Worm (Caenorhabditis elegans) whole organism, midembryonic: ENCODE results near the gene F23F1.4.

Experiments
- T22C8.4 ChIP-seq: fragments of 200-800 bp; sonication (Bioruptor generic); IDR thresholded peaks from 2 replicates; pipeline ENCODE4 v1.3.6; 2022; ENCODE audit warnings: missing genetic modification characterization, missing compliant biosample characterization
- cog-1 ChIP-seq: sonication (generic microtip); optimal IDR thresholded peaks from 2 replicates; lab custom pipeline; 2016; ENCODE audit warnings: missing genetic modification characterization, missing compliant biosample characterization
- flt-1 ChIP-seq: fragments of 200-800 bp; sonication (Bioruptor generic); IDR thresholded peaks from 2 replicates; pipeline ENCODE4 v1.3.6; 2022; ENCODE audit warnings: missing genetic modification characterization, missing compliant biosample characterization
- klf-2 ChIP-seq: fragments of 200-800 bp; sonication (Bioruptor generic); conservative IDR thresholded peaks from 2 replicates; pipeline ENCODE4 v1.3.6; 2022; ENCODE audit warnings: missing genetic modification reagents, missing genetic modification characterization, missing compliant biosample characterization
- med-1 ChIP-seq: sonication (generic microtip); optimal IDR thresholded peaks from 2 replicates; lab custom pipeline; 2017; ENCODE audit warnings: missing genetic modification characterization, mild to moderate bottlenecking, missing compliant biosample characterization, antibody characterized with exemption, missing genetic modification reagents; ENCODE audit not compliant: insufficient read depth
- ref-1 ChIP-seq: fragments of 200-800 bp; sonication (Bioruptor generic); conservative IDR thresholded peaks from 2 replicates; pipeline ENCODE4 v1.3.6; 2022; ENCODE audit warnings: missing genetic modification reagents, missing genetic modification characterization, missing compliant biosample characterization
- tab-1 ChIP-seq: fragments of 200-800 bp; sonication (Bioruptor generic); IDR thresholded peaks from 2 replicates; pipeline ENCODE4 v1.3.6; 2022; ENCODE audit warnings: missing genetic modification characterization, missing compliant biosample characterization
- ztf-23 ChIP-seq: fragments of 200-800 bp; sonication (Bioruptor generic); IDR thresholded peaks from 2 replicates; pipeline ENCODE4 v1.3.6; 2022; ENCODE audit warnings: missing genetic modification reagents, missing genetic modification characterization, missing compliant biosample characterization
- ztf-29 ChIP-seq: fragments of 200-800 bp; sonication (Bioruptor generic); IDR thresholded peaks from 2 replicates; pipeline ENCODE4 v1.3.6; 2022; ENCODE audit warnings: missing genetic modification reagents, missing genetic modification characterization, missing compliant biosample characterization

Gene F23F1.4

ce11 chrII:43640-44039, 15.4 kb upstream of the F23F1.4 start, which contains the start of gene nfyc-1:
nfyc-1 (plus strand) TSS chrII:43907.
- no peak for TF ChIP-seq tab-1 (GFP tag; lab: Robert Waterston, UW)
- TF ChIP-seq ref-1, result no peak
- TF ChIP-seq klf-2 (GFP tag; lab: Robert Waterston, UW), result no peak
- TF ChIP-seq flt-1 (GFP tag; lab: Robert Waterston, UW), result no peak
- no peak for TF ChIP-seq ztf-23 (GFP tag; lab: Robert Waterston, UW)
- TF ChIP-seq med-1 (GFP tag; lab: Kevin White, UChicago), result no peak
- no peak for TF ChIP-seq cog-1 (tag; lab: Kevin White, UChicago)
- no peak for TF ChIP-seq T22C8.4 (GFP tag; lab: Robert Waterston, UW)
- TF ChIP-seq ztf-29, result no peak

- TF ChIP-seq T22C8.4 (GFP tag; lab: Robert Waterston, UW), result no peak
Observed at ce11 chrII:41914-42313, 13.7 kb upstream of the F23F1.4 start, which contains the start of gene F23F1.10. F23F1.10 (minus strand) TSS chrII:41982.

DNA sequence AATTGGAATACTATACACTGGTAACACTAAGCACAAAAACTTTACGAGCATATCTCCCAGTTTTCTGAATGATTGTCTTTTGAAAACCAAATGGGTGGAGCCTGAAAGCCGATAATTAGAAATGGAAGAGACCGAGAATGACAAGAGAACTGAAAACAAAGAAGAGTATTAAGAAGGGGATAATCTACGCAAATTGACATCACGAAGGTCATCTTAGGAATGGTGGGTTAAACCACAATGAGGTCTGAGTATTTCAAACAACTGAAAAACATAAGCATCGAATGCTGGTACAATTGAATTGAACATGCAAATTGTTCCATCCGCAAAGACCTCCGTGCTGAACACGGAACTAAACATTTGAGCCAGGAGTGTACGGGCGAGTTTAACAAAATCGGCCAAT, 11.2 kb upstream of the F23F1.4 start, which contains the start of gene spp-24:
Gene spp-24, minus strand, starts transcription at position 101 of the 400 bp plus-strand sequence.
- TF ChIP-seq T22C8.4 (GFP tag; lab: Robert Waterston, UW) (no peak), ref-1 (no peak), klf-2 (GFP tag; lab: Robert Waterston, UW) (no peak), tab-1 (GFP tag; lab: Robert Waterston, UW) (no peak), ztf-23 (GFP tag; lab: Robert Waterston, UW) (no peak), cog-1 (tag; lab: Kevin White, UChicago) (no peak), med-1 (GFP tag; lab: Kevin White, UChicago) (no peak)

ce11 chrII:37213-37612, 9.0 kb upstream of the F23F1.4 start, which contains the start of gene F23F1.6:
F23F1.6 (minus strand) TSS chrII:37313.
- TF ChIP-seq ztf-29, result no peak
- TF ChIP-seq ztf-23 (GFP tag; lab: Robert Waterston, UW), result no peak

DNA sequence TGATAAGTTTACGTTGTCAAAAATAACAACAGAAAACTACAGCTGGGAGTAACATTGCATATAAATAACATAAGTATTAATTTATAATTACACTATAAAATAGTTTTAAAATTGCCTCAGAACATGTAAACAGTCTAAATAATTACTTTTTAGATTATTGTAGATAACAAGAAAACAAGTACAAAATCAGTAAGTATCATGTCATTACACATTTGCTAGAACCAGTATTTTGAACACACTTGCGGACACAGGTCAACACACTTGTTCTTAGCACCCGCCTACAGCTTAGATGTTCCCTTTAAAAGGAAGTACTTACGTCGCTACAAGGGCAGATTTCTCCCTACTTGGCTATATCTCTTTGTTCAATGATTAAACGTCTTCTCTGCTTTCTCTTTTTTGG, 5.7 kb upstream of the F23F1.4 start, which contains the start of gene F23F1.2:
Gene F23F1.2, plus strand, starts transcription at position 301 of the 400 bp plus-strand sequence.
- TF ChIP-seq flt-1 (GFP tag; lab: Robert Waterston, UW) (no peak), med-1 (GFP tag; lab: Kevin White, UChicago) (no peak), cog-1 (tag; lab: Kevin White, UChicago) (no peak)

- TF ChIP-seq med-1 (GFP tag; lab: Kevin White, UChicago) (no peak), ref-1 (no peak), ztf-29 (no peak)
Observed at ce11 chrII:31521-31920, 3.3 kb upstream of the F23F1.4 start, which contains the start of the genes F23F1.5 and fbxc-54. F23F1.5 (minus strand) TSS chrII:31584. fbxc-54 (plus strand) TSS chrII:31719.

- TF ChIP-seq klf-2 (GFP tag; lab: Robert Waterston, UW) (no peak), ztf-29 (no peak), ref-1 (no peak), cog-1 (tag; lab: Kevin White, UChicago) (no peak), T22C8.4 (GFP tag; lab: Robert Waterston, UW) (no peak), flt-1 (GFP tag; lab: Robert Waterston, UW) (no peak)
Observed at ce11 chrII:29578-29977, 1.4 kb upstream of the F23F1.4 start.

ce11 chrII:24559-24998, 3.6 kb downstream of the F23F1.4 start, which contains the start of gene enee-1:
enee-1 (plus strand) TSS chrII:24666.
- no peak for TF ChIP-seq klf-2 (GFP tag; lab: Robert Waterston, UW)
- peak; percentile 26 for TF ChIP-seq cog-1 (tag; lab: Kevin White, UChicago)
- no peak for TF ChIP-seq T22C8.4 (GFP tag; lab: Robert Waterston, UW)
- no peak for TF ChIP-seq flt-1 (GFP tag; lab: Robert Waterston, UW)
- no peak for TF ChIP-seq tab-1 (GFP tag; lab: Robert Waterston, UW)
- no peak for TF ChIP-seq ref-1
- TF ChIP-seq med-1 (GFP tag; lab: Kevin White, UChicago), result no peak
- TF ChIP-seq ztf-29, result no peak
- TF ChIP-seq ztf-23 (GFP tag; lab: Robert Waterston, UW), result 0 out of 2 replicates have a peak, but pooled peaks have one; percentile 56

DNA sequence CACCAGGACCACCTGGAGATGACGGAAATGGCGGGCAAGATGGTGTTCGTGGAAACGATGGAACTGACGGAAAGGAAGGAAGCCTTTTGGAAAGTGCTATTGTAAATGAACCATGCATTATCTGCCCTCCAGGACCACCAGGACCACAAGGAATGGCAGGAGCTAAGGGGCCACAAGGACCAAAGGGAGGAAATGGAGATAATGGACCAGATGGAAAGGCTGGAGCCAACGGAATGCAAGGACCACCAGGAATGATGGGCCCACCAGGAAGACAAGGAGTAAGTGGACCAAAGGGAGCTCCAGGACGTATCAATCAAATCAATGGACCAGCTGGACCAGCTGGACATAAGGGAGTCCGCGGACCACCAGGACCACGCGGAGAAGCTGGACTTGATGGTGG, 4.5 kb downstream of the F23F1.4 start:
- TF ChIP-seq cog-1 (tag; lab: Kevin White, UChicago) (no peak), ztf-29 (no peak), tab-1 (GFP tag; lab: Robert Waterston, UW) (no peak), flt-1 (GFP tag; lab: Robert Waterston, UW) (no peak), T22C8.4 (GFP tag; lab: Robert Waterston, UW) (no peak), ref-1 (no peak), klf-2 (GFP tag; lab: Robert Waterston, UW) (no peak), ztf-23 (GFP tag; lab: Robert Waterston, UW) (no peak), med-1 (GFP tag; lab: Kevin White, UChicago) (no peak)

DNA sequence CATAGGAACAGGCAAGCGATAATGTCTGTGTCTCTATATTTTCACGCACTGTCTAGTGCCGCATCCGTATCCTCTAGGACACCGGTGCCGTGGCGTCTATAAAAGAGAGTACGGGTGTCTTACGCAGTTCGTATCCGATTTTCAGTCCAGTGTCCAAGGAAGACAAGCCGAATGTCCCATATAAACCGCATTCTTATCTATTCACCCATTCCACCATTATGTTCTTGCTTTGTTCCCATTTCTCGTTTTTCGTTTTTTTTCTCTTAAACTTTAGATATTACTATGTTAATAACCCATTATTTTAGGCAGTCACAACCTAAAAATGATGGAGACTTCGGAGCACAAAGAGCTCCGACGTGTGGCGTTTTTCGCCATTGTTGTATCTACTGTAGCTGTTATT, 5.2 kb downstream of the F23F1.4 start, which contains the start of gene sqt-2:
Gene sqt-2, plus strand, starts transcription at position 301 of the 400 bp plus-strand sequence.
- no peak for TF ChIP-seq tab-1 (GFP tag; lab: Robert Waterston, UW)
- TF ChIP-seq ztf-29, result no peak
- no peak for TF ChIP-seq med-1 (GFP tag; lab: Kevin White, UChicago)
- TF ChIP-seq ref-1, result no peak
- no peak for TF ChIP-seq klf-2 (GFP tag; lab: Robert Waterston, UW)
- TF ChIP-seq T22C8.4 (GFP tag; lab: Robert Waterston, UW), result no peak
- no peak for TF ChIP-seq ztf-23 (GFP tag; lab: Robert Waterston, UW)
- no peak for TF ChIP-seq flt-1 (GFP tag; lab: Robert Waterston, UW)
- TF ChIP-seq cog-1 (tag; lab: Kevin White, UChicago), result no peak
